Worm (Caenorhabditis elegans) whole organism, young adult: ENCODE data around the gene ZK177.12.
A peak's percentile ranks its signal among the peaks of the same experiment; 100 is the strongest.

Experiments used
- B0019.2 ChIP-seq: fragments of 200-800 bp; sonication (Bioruptor generic); conservative IDR thresholded peaks from 2 replicates; pipeline ENCODE4 v1.3.6; 2022; ENCODE audit warnings: missing genetic modification reagents, missing genetic modification characterization, missing compliant biosample characterization
- D2030.7 ChIP-seq: fragments of 200-800 bp; sonication (Bioruptor generic); IDR thresholded peaks from 2 replicates; pipeline ENCODE4 v1.3.6; 2022; ENCODE audit warnings: missing genetic modification reagents, missing genetic modification characterization, missing compliant biosample characterization
- F22D6.2 ChIP-seq: sonication (generic microtip); optimal IDR thresholded peaks from 2 replicates; lab custom pipeline; 2016; ENCODE audit warnings: mild to moderate bottlenecking, missing genetic modification characterization, missing compliant biosample characterization
- F33H1.4 ChIP-seq: fragments of 200-800 bp; sonication (Bioruptor generic); IDR thresholded peaks from 2 replicates; pipeline ENCODE4 v1.3.6; 2022; ENCODE audit warnings: missing genetic modification reagents, missing genetic modification characterization, missing compliant biosample characterization
- F55B11.4 ChIP-seq: sonication (generic microtip); optimal IDR thresholded peaks from 2 replicates; lab custom pipeline; 2016; ENCODE audit warnings: missing compliant biosample characterization, missing genetic modification characterization, borderline replicate concordance; ENCODE audit not compliant: insufficient read depth
- F57A8.1 ChIP-seq: fragments of 200-800 bp; sonication (Bioruptor generic); optimal IDR thresholded peaks from 2 replicates; lab custom pipeline; 2018; ENCODE audit warnings: mild to moderate bottlenecking, missing genetic modification characterization, moderate library complexity, missing compliant biosample characterization
- K12H6.12 ChIP-seq: fragments of 200-800 bp; sonication (Bioruptor generic); optimal IDR thresholded peaks from 2 replicates; lab custom pipeline; 2018; ENCODE audit warnings: mild to moderate bottlenecking, missing genetic modification characterization, missing compliant biosample characterization
- T26A5.8 ChIP-seq: sonication (generic microtip); optimal IDR thresholded peaks from 2 replicates; lab custom pipeline; 2016; ENCODE audit warnings: missing genetic modification characterization, missing compliant biosample characterization
- Y53F4B.3 ChIP-seq: fragments of 200-800 bp; sonication (Bioruptor generic); IDR thresholded peaks from 2 replicates; pipeline ENCODE4 v1.3.6; 2022; ENCODE audit warnings: missing genetic modification reagents, missing genetic modification characterization, missing compliant biosample characterization
- ama-1 ChIP-seq, 3 experiments: fragments of 150-350 bp in 1 of 3; sonication (generic microtip) in 2 of 3; optimal IDR thresholded peaks; 2 replicates each; lab custom pipeline; 2014 to 2018; ENCODE audit warnings: missing biosample characterization in 2 of 3, missing genetic modification characterization in 2 of 3, missing genetic modification reagents in 2 of 3
- athp-1 ChIP-seq: sonication (generic microtip); optimal IDR thresholded peaks from 2 replicates; lab custom pipeline; 2017; ENCODE audit warnings: mild to moderate bottlenecking, missing genetic modification characterization, missing compliant biosample characterization
- attf-5 ChIP-seq: fragments of 200-800 bp; sonication (Bioruptor generic); optimal IDR thresholded peaks from 2 replicates; lab custom pipeline; 2018; ENCODE audit warnings: mild to moderate bottlenecking, missing genetic modification characterization, missing compliant biosample characterization
- ceh-27 ChIP-seq: fragments of 200-800 bp; sonication (Bioruptor generic); optimal IDR thresholded peaks from 2 replicates; lab custom pipeline; 2018; ENCODE audit warnings: mild to moderate bottlenecking, missing genetic modification characterization, moderate library complexity, missing compliant biosample characterization
- die-1 ChIP-seq: sonication (generic microtip); optimal IDR thresholded peaks from 2 replicates; lab custom pipeline; 2016; ENCODE audit warnings: missing genotype, mild to moderate bottlenecking, missing genetic modification characterization, missing compliant biosample characterization
- dpff-1 ChIP-seq: sonication (generic microtip); optimal IDR thresholded peaks from 2 replicates; lab custom pipeline; 2017; ENCODE audit warnings: mild to moderate bottlenecking, missing genetic modification characterization, missing compliant biosample characterization
- efl-1 ChIP-seq: fragments of 150-350 bp; optimal IDR thresholded peaks from 2 replicates; lab custom pipeline; 2014; ENCODE audit warnings: missing biosample characterization, missing genetic modification reagents, missing genetic modification characterization
- hmg-20 ChIP-seq: fragments of 200-800 bp; sonication (Bioruptor generic); IDR thresholded peaks from 2 replicates; pipeline ENCODE4 v1.3.6; 2022; ENCODE audit warnings: missing genetic modification reagents, missing genetic modification characterization, missing compliant biosample characterization
- hrde-1 ChIP-seq: sonication (generic microtip); optimal IDR thresholded peaks from 2 replicates; lab custom pipeline; 2016; ENCODE audit warnings: missing genetic modification characterization, mild to moderate bottlenecking, missing compliant biosample characterization, moderate library complexity, missing genotype, missing genetic modification reagents, borderline replicate concordance
- hsf-1 ChIP-seq: fragments of 200-800 bp; sonication (Bioruptor generic); IDR thresholded peaks from 2 replicates; pipeline ENCODE4 v1.3.6; 2022; ENCODE audit warnings: missing genetic modification reagents, missing genetic modification characterization, missing compliant biosample characterization
- lag-1 ChIP-seq: fragments of 200-800 bp; sonication (Bioruptor generic); IDR thresholded peaks from 2 replicates; pipeline ENCODE4 v1.3.6; 2022; ENCODE audit warnings: missing genetic modification reagents, missing genetic modification characterization, missing compliant biosample characterization
- let-607 ChIP-seq, 2 experiments: fragments of 200-800 bp in 1 of 2; sonication (Bioruptor generic) in 1 of 2; sonication (generic microtip) in 1 of 2; optimal IDR thresholded peaks; 2 replicates each; lab custom pipeline; 2016 to 2018; ENCODE audit warnings: mild to moderate bottlenecking in 2 of 2, missing compliant biosample characterization in 2 of 2, missing genetic modification characterization in 2 of 2, moderate library complexity in 2 of 2, missing genotype in 1 of 2
- lin-26 ChIP-seq: fragments of 200-800 bp; sonication (Bioruptor generic); IDR thresholded peaks from 2 replicates; pipeline ENCODE4 v1.3.6; 2022; ENCODE audit warnings: missing genetic modification reagents, missing genetic modification characterization, missing compliant biosample characterization
- madf-3 ChIP-seq: fragments of 200-800 bp; sonication (Bioruptor generic); IDR thresholded peaks from 2 replicates; pipeline ENCODE4 v1.3.6; 2022; ENCODE audit warnings: missing genetic modification reagents, missing genetic modification characterization, missing compliant biosample characterization
- madf-6 ChIP-seq: fragments of 200-800 bp; sonication (Bioruptor generic); IDR thresholded peaks from 2 replicates; pipeline ENCODE4 v1.3.6; 2022; ENCODE audit warnings: missing genetic modification reagents, missing genetic modification characterization, missing compliant biosample characterization
- mel-28 ChIP-seq: sonication (generic microtip); optimal IDR thresholded peaks from 2 replicates; lab custom pipeline; 2016; ENCODE audit warnings: borderline replicate concordance, mild to moderate bottlenecking, missing genetic modification characterization, missing compliant biosample characterization
- nfya-1 ChIP-seq: sonication (generic microtip); optimal IDR thresholded peaks from 2 replicates; lab custom pipeline; 2017; ENCODE audit warnings: antibody characterized with exemption, missing compliant biosample characterization, missing genetic modification characterization, borderline replicate concordance; ENCODE audit not compliant: insufficient read depth
- nhr-179 ChIP-seq: sonication (generic microtip); optimal IDR thresholded peaks from 2 replicates; lab custom pipeline; 2016; ENCODE audit warnings: mild to moderate bottlenecking, missing genetic modification characterization, missing compliant biosample characterization
- nhr-80 ChIP-seq: sonication (generic microtip); optimal IDR thresholded peaks from 2 replicates; lab custom pipeline; 2016; ENCODE audit warnings: missing genetic modification characterization, missing compliant biosample characterization
- pbrm-1 ChIP-seq: fragments of 200-800 bp; sonication (Bioruptor generic); IDR thresholded peaks from 2 replicates; pipeline ENCODE4 v1.3.6; 2022; ENCODE audit warnings: missing genetic modification reagents, missing genetic modification characterization, missing compliant biosample characterization
- rcor-1 ChIP-seq: fragments of 200-800 bp; sonication (Bioruptor generic); IDR thresholded peaks from 2 replicates; pipeline ENCODE4 v1.3.6; 2022; ENCODE audit warnings: missing genetic modification reagents, missing genetic modification characterization, missing compliant biosample characterization
- sea-2 ChIP-seq: fragments of 200-800 bp; sonication (Bioruptor generic); IDR thresholded peaks from 2 replicates; pipeline ENCODE4 v1.3.6; 2022; ENCODE audit warnings: missing genetic modification characterization, missing compliant biosample characterization
- snpc-1.1 ChIP-seq: sonication (generic microtip); optimal IDR thresholded peaks from 2 replicates; lab custom pipeline; 2017; ENCODE audit warnings: missing genetic modification characterization, mild to moderate bottlenecking, missing compliant biosample characterization, antibody characterized with exemption, moderate library complexity, missing genotype, missing genetic modification reagents; ENCODE audit not compliant: insufficient read depth
- snpc-1.3 ChIP-seq: sonication (generic microtip); optimal IDR thresholded peaks from 2 replicates; lab custom pipeline; 2017; ENCODE audit warnings: missing genetic modification characterization, mild to moderate bottlenecking, missing compliant biosample characterization, antibody characterized with exemption, moderate library complexity, missing genotype, missing genetic modification reagents; ENCODE audit not compliant: insufficient read depth
- unc-130 ChIP-seq: sonication (generic microtip); optimal IDR thresholded peaks from 2 replicates; lab custom pipeline; 2016; ENCODE audit warnings: missing genetic modification reagents, missing genetic modification characterization, missing compliant biosample characterization
- unc-62 ChIP-seq: fragments of 150-350 bp; optimal IDR thresholded peaks from 2 replicates; lab custom pipeline; 2014; ENCODE audit warnings: missing biosample characterization, missing genetic modification reagents, missing genetic modification characterization
- zfh-2 ChIP-seq: fragments of 200-800 bp; sonication (Bioruptor generic); conservative IDR thresholded peaks from 2 replicates; pipeline ENCODE4 v1.3.6; 2022; ENCODE audit warnings: missing genetic modification reagents, missing genetic modification characterization, missing compliant biosample characterization
- ztf-26 ChIP-seq: sonication (generic microtip); optimal IDR thresholded peaks from 2 replicates; lab custom pipeline; 2017; ENCODE audit warnings: missing genetic modification characterization, missing compliant biosample characterization
- ztf-28 ChIP-seq: fragments of 200-800 bp; sonication (Bioruptor generic); IDR thresholded peaks from 2 replicates; pipeline ENCODE4 v1.3.6; 2022; ENCODE audit warnings: missing genetic modification reagents, missing genetic modification characterization, missing compliant biosample characterization

ZK177.12 gene

DNA sequence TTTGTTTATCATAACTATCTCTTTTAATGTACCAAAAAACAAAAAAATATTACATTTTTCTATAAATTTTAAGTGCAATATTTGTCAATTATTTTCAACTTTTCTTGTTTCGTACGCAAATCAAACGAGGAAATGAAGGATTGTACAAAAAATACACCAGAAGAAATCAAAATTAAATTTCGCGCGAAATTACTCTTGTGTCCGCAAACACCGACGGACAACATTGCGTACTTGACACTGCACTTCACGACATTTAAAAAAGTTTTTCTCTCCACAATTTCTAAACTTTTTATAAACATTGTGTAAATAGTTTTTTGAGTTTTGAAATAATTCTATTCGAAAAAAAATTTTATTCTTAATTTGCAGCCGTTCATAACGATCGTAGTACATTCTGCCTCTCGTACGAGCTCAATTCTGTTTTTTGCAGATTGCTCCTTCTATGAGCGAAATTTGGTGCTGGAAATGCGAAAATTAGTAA lies 47.5 kb upstream of the ZK177.12 start, which contains the start of gene mrps-16 (continued):
- TF ChIP-seq madf-6 (peak; percentile 83), ztf-26 (tag; lab: Kevin White, UChicago) (no peak), nhr-80 (no peak)

ce11 chrII:5474946-5475345 lies 46.6 kb upstream of the ZK177.12 start, which contains the start of gene ilcr-2:
ilcr-2 (plus strand) TSS chrII:5475246.
- TF ChIP-seq attf-5 (GFP tag; lab: Kevin White, UChicago) (no peak), mel-28 (tag; lab: Kevin White, UChicago) (no peak), die-1 (tag; lab: Kevin White, UChicago) (no peak), rcor-1 (GFP tag; lab: Robert Waterston, UW) (no peak), F22D6.2 (tag; lab: Kevin White, UChicago) (no peak), unc-62 (GFP tag; lab: Kevin White, UChicago) (no peak), D2030.7 (no peak), F55B11.4 (tag; lab: Kevin White, UChicago) (no peak), ama-1 (optimal IDR thresholded peaks at IDR 0.05; lab: Kevin White, UChicago) (no peak), ama-1 (GFP tag; optimal IDR thresholded peaks at IDR 0.05; lab: Kevin White, UChicago) (no peak), ztf-28 (GFP tag; lab: Robert Waterston, UW) (no peak), B0019.2 (GFP tag; lab: Robert Waterston, UW) (no peak), K12H6.12 (tag; lab: Kevin White, UChicago) (no peak)

DNA sequence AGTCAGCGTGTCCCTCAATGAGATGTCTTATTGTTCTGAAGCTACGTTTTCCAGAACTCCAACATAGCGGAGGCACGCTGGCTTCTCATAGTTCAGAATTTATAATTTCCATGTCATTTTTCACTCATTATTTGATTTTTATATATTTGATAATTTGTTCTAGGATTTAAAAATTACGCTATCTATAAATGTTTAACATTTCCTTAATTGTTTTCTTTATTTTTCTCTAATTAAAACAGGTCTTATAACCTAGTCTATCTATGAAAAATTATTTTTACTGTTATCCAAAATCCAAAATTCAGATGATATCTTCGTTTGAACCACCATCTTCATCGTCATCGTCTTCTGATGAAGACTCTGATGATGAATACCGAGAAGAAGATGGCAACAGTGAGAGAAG lies 43.2 kb upstream of the ZK177.12 start, which contains the start of gene F56D1.1:
F56D1.1 (plus strand) TSS at position 301 of the 400 bp plus-strand sequence.
- TF ChIP-seq T26A5.8 (tag; lab: Kevin White, UChicago) = no peak
- TF ChIP-seq F33H1.4 = no peak
- no peak for TF ChIP-seq athp-1 (tag; lab: Kevin White, UChicago)
- TF ChIP-seq pbrm-1 (GFP tag; lab: Robert Waterston, UW) = no peak
- TF ChIP-seq efl-1 (GFP tag; lab: Kevin White, UChicago) = no peak
- no peak for TF ChIP-seq lin-26 (GFP tag; lab: Robert Waterston, UW)
- no peak for TF ChIP-seq zfh-2 (GFP tag; lab: Robert Waterston, UW)
- no peak for TF ChIP-seq unc-62 (GFP tag; lab: Kevin White, UChicago)
- TF ChIP-seq rcor-1 (GFP tag; lab: Robert Waterston, UW) = no peak
- no peak for TF ChIP-seq dpff-1
- no peak for TF ChIP-seq let-607 (tag; optimal IDR thresholded peaks at IDR 0.05; lab: Kevin White, UChicago)
- no peak for TF ChIP-seq B0019.2 (GFP tag; lab: Robert Waterston, UW)
- no peak for TF ChIP-seq snpc-1.3 (tag; lab: Kevin White, UChicago)
- TF ChIP-seq unc-130 (GFP tag; lab: Kevin White, UChicago) = no peak
- no peak for TF ChIP-seq ceh-27 (GFP tag; lab: Kevin White, UChicago)
- no peak for TF ChIP-seq nhr-179 (tag; lab: Kevin White, UChicago)
- TF ChIP-seq mel-28 (tag; lab: Kevin White, UChicago) = no peak
- TF ChIP-seq, all 124 proteins: peak for 0

DNA sequence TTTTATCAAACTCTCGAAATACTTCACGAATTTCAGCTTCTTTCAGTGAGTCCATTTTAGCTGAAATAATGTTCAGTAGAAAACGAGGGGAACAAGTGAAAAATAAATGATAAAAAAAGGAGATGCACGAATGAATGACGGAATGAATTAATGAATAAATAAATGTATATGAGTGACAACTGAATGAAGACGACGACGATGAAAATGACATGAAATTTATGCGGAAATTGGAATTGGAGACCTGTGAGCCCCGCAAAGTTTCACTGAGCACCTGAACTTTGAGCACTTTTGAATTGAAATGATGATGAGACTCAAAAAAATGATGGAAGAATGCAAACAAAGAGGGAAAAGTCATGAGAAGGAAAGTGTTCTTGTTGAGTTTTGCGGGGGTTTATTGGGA lies 39.5 kb upstream of the ZK177.12 start, which contains the start of gene cal-8:
cal-8 (minus strand) TSS at position 60 of the 400 bp plus-strand sequence.
- TF ChIP-seq Y53F4B.3 (GFP tag; lab: Robert Waterston, UW) = no peak
- no peak for TF ChIP-seq hsf-1 (GFP tag; lab: Robert Waterston, UW)
- no peak for TF ChIP-seq hrde-1 (tag; lab: Kevin White, UChicago)
- no peak for TF ChIP-seq sea-2
- TF ChIP-seq lag-1 (GFP tag; lab: Robert Waterston, UW) = no peak
- no peak for TF ChIP-seq F57A8.1 (GFP tag; lab: Kevin White, UChicago)
- TF ChIP-seq efl-1 (GFP tag; lab: Kevin White, UChicago) = no peak
- TF ChIP-seq snpc-1.1 (tag; lab: Kevin White, UChicago) = no peak
- no peak for TF ChIP-seq ztf-28 (GFP tag; lab: Robert Waterston, UW)
- no peak for TF ChIP-seq madf-3 (GFP tag; lab: Robert Waterston, UW)
- TF ChIP-seq hmg-20 = no peak
- TF ChIP-seq nfya-1 (tag; lab: Kevin White, UChicago) = no peak
